Fruit fly (Drosophila melanogaster): ENCODE data around the gene Srp54.

Gene Srp54

dm6 chr2L:9864337-9864736 is 48.4 kb upstream of the Srp54 start (continued):
- TF ChIP-seq klu (GFP tag; IDR thresholded peaks at IDR 0.05) (peak; percentile 33; the same call in 1 of the 2 replicates), CG7372 (GFP tag; IDR thresholded peaks at IDR 0.05) (no peak), Ets65A (GFP tag) (peak; percentile 18), Hsf (GFP tag; optimal IDR thresholded peaks at IDR 0.05) (peak; percentile 15), CG11560 (tag; IDR thresholded peaks at IDR 0.05) (no peak), pita (GFP tag; optimal IDR thresholded peaks at IDR 0.05) (no peak), CG43689 (GFP tag; IDR thresholded peaks at IDR 0.05) (no peak), CG34224 (GFP tag; IDR thresholded peaks at IDR 0.05; ENCODE audit: partially characterized antibody) (no peak), cwo (GFP tag; optimal IDR thresholded peaks at IDR 0.05) (peak; percentile 34), CG15601 (tag; optimal IDR thresholded peaks at IDR 0.05) (no peak), ATbp (GFP tag; optimal IDR thresholded peaks at IDR 0.05) (peak; percentile 2), repo (GFP tag; optimal IDR thresholded peaks at IDR 0.05) (no peak), CG8290 (GFP tag; optimal IDR thresholded peaks at IDR 0.05) (no peak), CG8290 (tag; optimal IDR thresholded peaks at IDR 0.05) (peak in 1 of 2 experiments; percentile 23), CG10979 (tag; optimal IDR thresholded peaks at IDR 0.05) (no peak), ind (GFP tag; optimal IDR thresholded peaks at IDR 0.05) (peak; percentile 34), lmd (GFP tag; IDR thresholded peaks at IDR 0.05) (0 out of 2 replicates have a peak, but pooled peaks have one; percentile 17), CG13296 (GFP tag; optimal IDR thresholded peaks at IDR 0.05) (peak; percentile 12), gsb-n (tag; optimal IDR thresholded peaks at IDR 0.05) (no peak), nmo (GFP tag; optimal IDR thresholded peaks at IDR 0.05) (peak; percentile 16), Dip2 (GFP tag; IDR thresholded peaks at IDR 0.05) (no peak), CG12659 (GFP tag; optimal IDR thresholded peaks at IDR 0.05) (peak; percentile 38), CG12744 (GFP tag; optimal IDR thresholded peaks at IDR 0.05) (no peak), Dref (GFP tag; IDR thresholded peaks at IDR 0.05) (no peak), CG4854 (GFP tag; optimal IDR thresholded peaks at IDR 0.05) (no peak), sens (GFP tag) (peak; percentile 13), CG15269 (tag; optimal IDR thresholded peaks at IDR 0.05) (peak; percentile 38), CG7963 (GFP tag; IDR thresholded peaks at IDR 0.05; ENCODE audit: partially characterized antibody) (no peak), CG9727 (GFP tag; optimal IDR thresholded peaks at IDR 0.05) (peak; percentile 48), Hand (GFP tag; optimal IDR thresholded peaks at IDR 0.05) (peak; percentile 52), CG30403 (GFP tag; optimal IDR thresholded peaks at IDR 0.05) (peak; percentile 50), bbx (GFP tag; IDR thresholded peaks at IDR 0.05; ENCODE audit: partially characterized antibody) (no peak), kay (GFP tag; optimal IDR thresholded peaks at IDR 0.05) (no peak), CG2116 (GFP tag; optimal IDR thresholded peaks at IDR 0.05) (no peak), Aef1 (GFP tag; IDR thresholded peaks at IDR 0.05) (0 out of 3 replicates have a peak, but pooled peaks have one; percentile 15), CG9215 (GFP tag; IDR thresholded peaks at IDR 0.05) (0 out of 2 replicates have a peak, but pooled peaks have one; percentile 26), CG10366 (GFP tag; IDR thresholded peaks at IDR 0.05) (no peak), CG12769 (tag; optimal IDR thresholded peaks at IDR 0.05) (peak; percentile 24), prd (optimal IDR thresholded peaks at IDR 0.05) (no peak), prd (GFP tag; IDR thresholded peaks at IDR 0.05) (peak; percentile 15; the same call in 1 of the 3 replicates), dmrt99B (tag; optimal IDR thresholded peaks at IDR 0.05) (peak; percentile 39), Antp (GFP tag; optimal IDR thresholded peaks at IDR 0.05) (no peak), CG6765 (GFP tag; optimal IDR thresholded peaks at IDR 0.05) (peak; percentile 25), CG6175 (GFP tag; IDR thresholded peaks at IDR 0.05) (no peak), CG17829 (tag; optimal IDR thresholded peaks at IDR 0.05) (no peak), Sry-β (GFP tag; optimal IDR thresholded peaks at IDR 0.05) (no peak), lola (GFP tag; optimal IDR thresholded peaks at IDR 0.05) (no peak), CG31441 (GFP tag; IDR thresholded peaks at IDR 0.05) (0 out of 2 replicates have a peak, but pooled peaks have one; percentile 20), Dll (GFP tag; IDR thresholded peaks at IDR 0.05; ENCODE audit: partially characterized antibody) (no peak), schlank (tag; optimal IDR thresholded peaks at IDR 0.05) (no peak), Gug (GFP tag; IDR thresholded peaks at IDR 0.05) (0 out of 4 replicates have a peak, but pooled peaks have one; percentile 14)

Data from whole organism, embryonic.